Fruit fly (Drosophila melanogaster): Measurements from ENCODE around the gene Cad74A.

DNA sequence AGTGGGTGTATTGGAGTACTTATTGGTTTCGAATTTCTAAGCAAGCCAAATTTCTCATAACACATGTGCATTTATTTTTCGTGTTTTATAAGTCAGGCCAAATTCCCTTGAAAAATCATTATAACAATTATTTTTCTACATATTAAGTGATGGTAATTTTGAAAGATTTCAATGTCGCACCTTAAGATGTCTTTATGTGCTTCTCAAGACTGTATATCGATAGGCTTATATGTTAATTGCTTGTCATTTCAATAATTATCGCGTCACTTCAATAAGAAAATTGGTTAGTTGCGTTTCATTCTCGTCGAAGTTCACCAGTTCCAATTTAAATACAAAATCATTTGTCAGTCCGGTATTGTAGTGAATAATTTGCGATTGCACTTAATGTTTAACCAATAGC is 27.8 kb downstream of the Cad74A start, which contains the start of gene CG7692:
- TF ChIP-seq pan (optimal IDR thresholded peaks at IDR 0.05) (no peak), Dfd (GFP tag; optimal IDR thresholded peaks at IDR 0.05) (no peak), psq (GFP tag; optimal IDR thresholded peaks at IDR 0.05) (no peak)
